Worm (Caenorhabditis elegans): ENCODE measurements around the gene C05E4.12.

C05E4.12 gene

ce11 chrV:773256-773655 is 11.5 kb upstream of the C05E4.12 start, which contains the start of gene sti-1 (continued):
- TF ChIP-seq unc-86 (tag; optimal IDR thresholded peaks at IDR 0.05) (no peak), ceh-24 (tag; optimal IDR thresholded peaks at IDR 0.05) (no peak)

ce11 chrV:772210-772609 is 10.4 kb upstream of the C05E4.12 start:
- TF ChIP-seq fkh-10 (GFP tag; optimal IDR thresholded peaks at IDR 0.05) (no peak), syd-9 (tag; optimal IDR thresholded peaks at IDR 0.05) (no peak), T23F11.4 (GFP tag; optimal IDR thresholded peaks at IDR 0.05) (no peak), unc-3 (GFP tag; conservative IDR thresholded peaks at IDR 0.05) (no peak), unc-3 (tag; optimal IDR thresholded peaks at IDR 0.05) (no peak), elt-2 (tag; optimal IDR thresholded peaks at IDR 0.05) (no peak), ztf-16 (tag; optimal IDR thresholded peaks at IDR 0.05) (no peak), ceh-9 (tag; optimal IDR thresholded peaks at IDR 0.05) (no peak), rnt-1 (tag; optimal IDR thresholded peaks at IDR 0.05) (no peak), hlh-15 (tag; optimal IDR thresholded peaks at IDR 0.05) (no peak), hlh-8 (tag; optimal IDR thresholded peaks at IDR 0.05) (no peak), nfya-1 (tag; optimal IDR thresholded peaks at IDR 0.05) (no peak), pat-9 (tag; optimal IDR thresholded peaks at IDR 0.05) (no peak), nhr-11 (tag; optimal IDR thresholded peaks at IDR 0.05) (no peak), pax-1 (tag; optimal IDR thresholded peaks at IDR 0.05) (no peak), npax-4 (tag; optimal IDR thresholded peaks at IDR 0.05) (no peak), pqm-1 (tag; optimal IDR thresholded peaks at IDR 0.05) (no peak), ceh-19 (GFP tag; optimal IDR thresholded peaks at IDR 0.05) (no peak)

ce11 chrV:764732-765131 is 3.0 kb upstream of the C05E4.12 start, which contains the start of gene str-238:
str-238 (plus strand) TSS chrV:765032.
- TF ChIP-seq pax-1 (tag; optimal IDR thresholded peaks at IDR 0.05) (no peak), pha-2 (tag; optimal IDR thresholded peaks at IDR 0.05) (no peak), sox-2 (GFP tag; IDR thresholded peaks at IDR 0.05) (no peak), hlh-30 (tag; optimal IDR thresholded peaks at IDR 0.05; ENCODE audit: insufficient read depth) (peak; percentile 22)

- TF ChIP-seq lim-6 (tag; optimal IDR thresholded peaks at IDR 0.05) (no peak), ceh-9 (tag; optimal IDR thresholded peaks at IDR 0.05) (no peak), ceh-45 (GFP tag; IDR thresholded peaks at IDR 0.05) (no peak), elt-4 (tag; optimal IDR thresholded peaks at IDR 0.05) (no peak), ceh-14 (tag; optimal IDR thresholded peaks at IDR 0.05) (no peak), npax-4 (tag; optimal IDR thresholded peaks at IDR 0.05) (no peak), ahr-1 (tag; optimal IDR thresholded peaks at IDR 0.05) (no peak), pat-9 (tag; optimal IDR thresholded peaks at IDR 0.05) (no peak)
Observed at ce11 chrV:762340-762739, 558 bp upstream of the C05E4.12 start, which contains the start of gene srp-2. srp-2 (plus strand) TSS chrV:762640.

- no peak for TF ChIP-seq ceh-18 (tag; optimal IDR thresholded peaks at IDR 0.05)
- no peak for TF ChIP-seq ceh-48 (tag; optimal IDR thresholded peaks at IDR 0.05)
- no peak for TF ChIP-seq fax-1 (tag; optimal IDR thresholded peaks at IDR 0.05)
- TF ChIP-seq mec-3 (tag; optimal IDR thresholded peaks at IDR 0.05; ENCODE audit: borderline replicate concordance): no peak
- TF ChIP-seq hlh-13 (GFP tag; optimal IDR thresholded peaks at IDR 0.05): no peak
- no peak for TF ChIP-seq zip-5 (tag; optimal IDR thresholded peaks at IDR 0.05)
- TF ChIP-seq gmeb-2 (tag; optimal IDR thresholded peaks at IDR 0.05): no peak
- TF ChIP-seq dmd-4 (tag; optimal IDR thresholded peaks at IDR 0.05; ENCODE audit: borderline replicate concordance): no peak
Observed at ce11 chrV:761235-761634, 547 bp downstream of the C05E4.12 start, which contains the start of gene C05E4.15. C05E4.15 (minus strand) TSS chrV:761335.
